Worm (Caenorhabditis elegans) whole organism, mixed stage, embryonic: ENCODE results near the gene dars-1.

ENCODE experiments used
- elt-1 ChIP-seq: sonication (generic microtip); optimal IDR thresholded peaks from 2 replicates; lab custom pipeline; 2017; ENCODE audit warnings: missing genetic modification characterization, mild to moderate bottlenecking, missing compliant biosample characterization, antibody characterized with exemption, moderate library complexity, borderline replicate concordance; ENCODE audit not compliant: insufficient read depth
- nhr-28 ChIP-seq: fragments of 150-350 bp; optimal IDR thresholded peaks from 2 replicates; lab custom pipeline; 2014; ENCODE audit warnings: missing biosample characterization, missing genetic modification characterization

ce11 chrIII:9501072-9501471 is 10.1 kb upstream of the dars-1 start:
- TF ChIP-seq nhr-28 (no peak), elt-1 (no peak)
